Fruit fly (Drosophila melanogaster) whole organism, pupa: ENCODE results near the gene Rdh.

Source experiments
- CG9948 ChIP-seq: fragments of 200-800 bp; sonication (Bioruptor generic); optimal IDR thresholded peaks from 2 replicates; lab custom pipeline; 2018; ENCODE audit warnings: missing biosample characterization, mild to moderate bottlenecking, missing genetic modification characterization, moderate library complexity
- EcR ChIP-seq: fragments of 200-800 bp; sonication (Bioruptor generic); optimal IDR thresholded peaks from 3 replicates; lab custom pipeline; 2019; ENCODE audit warnings: missing biosample characterization, missing genetic modification characterization, mild to moderate bottlenecking, moderate library complexity, missing genetic modification reagents

DNA sequence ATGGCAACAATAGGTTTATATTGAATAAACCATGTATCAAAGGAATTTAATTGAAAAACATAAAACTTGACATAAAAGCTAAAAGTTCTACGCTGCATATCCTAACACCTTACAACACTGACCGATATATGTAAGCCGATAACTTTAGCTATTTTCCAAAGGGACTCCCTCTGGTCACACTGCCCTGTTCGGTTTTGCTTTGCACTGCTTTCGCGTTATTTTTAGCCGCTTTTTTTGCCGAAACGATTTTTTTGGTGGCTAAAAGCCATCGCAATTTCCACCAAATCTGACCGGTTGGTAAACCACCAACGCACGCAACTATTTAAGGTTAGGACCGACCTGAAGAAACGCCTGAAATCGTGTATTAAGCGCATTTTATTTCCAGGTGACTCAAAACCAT lies 14.2 kb upstream of the Rdh start, which contains the start of the genes CG32263 and PIG-B:
- TF ChIP-seq EcR (GFP tag; lab: Kevin White, UChicago) (no peak), CG9948 (tag; lab: Kevin White, UChicago) (no peak)
